Fruit fly (Drosophila melanogaster): ENCODE data around the gene MME1.

The MME1 gene

DNA sequence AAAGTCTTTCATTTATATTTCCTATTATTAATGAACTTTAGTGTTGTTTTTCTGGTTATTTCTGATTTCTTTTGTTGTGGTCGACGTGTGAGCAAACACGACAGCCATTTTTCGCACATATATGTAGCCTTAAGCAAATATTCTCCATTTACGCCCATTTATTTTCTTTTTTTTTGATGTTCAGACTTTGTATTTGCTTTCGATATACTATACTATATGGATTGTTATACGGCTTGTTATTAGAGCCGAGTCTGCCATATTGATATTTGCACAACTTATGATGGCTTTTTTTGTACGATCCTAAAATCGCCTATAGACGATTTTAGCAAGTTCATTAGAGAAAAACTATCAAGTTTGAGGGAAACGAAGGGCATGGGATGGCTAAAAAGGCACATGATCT, 20.4 kb downstream of the MME1 start:
- TF ChIP-seq CG14655 (GFP tag; optimal IDR thresholded peaks at IDR 0.05) (no peak), CG13204 (GFP tag; optimal IDR thresholded peaks at IDR 0.05) (no peak), CG8159 (tag; optimal IDR thresholded peaks at IDR 0.05) (no peak), Pif1B (GFP tag; optimal IDR thresholded peaks at IDR 0.05) (no peak)

DNA sequence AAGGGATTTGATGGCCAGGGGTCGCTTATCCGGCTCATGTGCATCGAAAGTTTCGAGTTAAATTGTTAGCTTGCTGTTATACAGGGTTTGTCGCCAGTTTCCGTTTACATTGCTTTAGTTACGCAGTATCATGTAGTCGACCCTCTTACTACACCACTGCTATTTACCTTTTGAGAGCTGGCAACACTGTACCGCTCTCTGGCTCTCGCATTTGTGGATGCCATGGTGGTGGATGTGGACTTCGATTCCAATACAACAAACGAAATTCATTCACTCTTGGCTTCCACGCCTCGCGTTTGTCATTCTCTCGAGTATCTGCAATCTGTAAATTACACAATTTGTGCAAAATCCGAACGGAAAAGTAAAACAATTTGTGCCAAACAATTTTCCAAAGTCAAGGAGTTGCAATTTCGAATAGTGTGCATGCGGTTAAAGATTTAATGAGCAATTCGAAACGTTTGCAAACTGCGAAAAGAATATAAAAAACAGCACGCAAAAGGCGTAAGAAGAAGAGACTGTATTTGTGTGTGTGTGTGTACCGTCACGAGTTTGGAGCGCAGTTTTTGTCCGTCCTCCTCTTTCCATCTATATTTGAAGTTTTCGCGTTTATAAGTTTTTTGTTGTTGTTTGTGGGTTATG, 21.8 kb downstream of the MME1 start:
- TF ChIP-seq Pif1B (GFP tag; optimal IDR thresholded peaks at IDR 0.05), result peak; percentile 51
- TF ChIP-seq CG34367 (tag; optimal IDR thresholded peaks at IDR 0.05), result no peak
- TF ChIP-seq CG9948 (tag; optimal IDR thresholded peaks at IDR 0.05), result no peak
- peak; percentile 72 for TF ChIP-seq CG12605 (GFP tag; IDR thresholded peaks at IDR 0.05)
- TF ChIP-seq CG17806 (tag; optimal IDR thresholded peaks at IDR 0.05), result no peak
- TF ChIP-seq Snoo (tag; optimal IDR thresholded peaks at IDR 0.05), result peak; percentile 4
- peak; percentile 44; the same call in 1 of the 2 replicates for TF ChIP-seq Ets98B (GFP tag; IDR thresholded peaks at IDR 0.05)
- TF ChIP-seq CG4496 (GFP tag; IDR thresholded peaks at IDR 0.05), result peak; percentile 46; the same call in 1 of the 3 replicates
- TF ChIP-seq CG32121 (GFP tag; IDR thresholded peaks at IDR 0.05), result peak; percentile 22; the same call in 1 of the 2 replicates
- peak; percentile 22 for TF ChIP-seq Pif1A (GFP tag; optimal IDR thresholded peaks at IDR 0.05)
- TF ChIP-seq CG13204 (GFP tag; optimal IDR thresholded peaks at IDR 0.05), result no peak
- no peak for TF ChIP-seq CG10348 (GFP tag; IDR thresholded peaks at IDR 0.05)
- peak; percentile 11 for TF ChIP-seq CG8159 (tag; optimal IDR thresholded peaks at IDR 0.05)
- TF ChIP-seq D1 (tag; optimal IDR thresholded peaks at IDR 0.05), result peak; percentile 49
- no peak for TF ChIP-seq rn (GFP tag; IDR thresholded peaks at IDR 0.05)
- TF ChIP-seq CG15710 (tag; optimal IDR thresholded peaks at IDR 0.05), result no peak
- TF ChIP-seq EcR (GFP tag; optimal IDR thresholded peaks at IDR 0.05), result peak; percentile 79
- peak; percentile 50; the same call in 1 of the 3 replicates for TF ChIP-seq fd96Ca (GFP tag; IDR thresholded peaks at IDR 0.05)
- peak; percentile 18 for TF ChIP-seq gl (tag; optimal IDR thresholded peaks at IDR 0.05)
- TF ChIP-seq CG14655 (GFP tag; optimal IDR thresholded peaks at IDR 0.05), result no peak
- no peak for TF ChIP-seq CG8301 (tag; optimal IDR thresholded peaks at IDR 0.05)

DNA sequence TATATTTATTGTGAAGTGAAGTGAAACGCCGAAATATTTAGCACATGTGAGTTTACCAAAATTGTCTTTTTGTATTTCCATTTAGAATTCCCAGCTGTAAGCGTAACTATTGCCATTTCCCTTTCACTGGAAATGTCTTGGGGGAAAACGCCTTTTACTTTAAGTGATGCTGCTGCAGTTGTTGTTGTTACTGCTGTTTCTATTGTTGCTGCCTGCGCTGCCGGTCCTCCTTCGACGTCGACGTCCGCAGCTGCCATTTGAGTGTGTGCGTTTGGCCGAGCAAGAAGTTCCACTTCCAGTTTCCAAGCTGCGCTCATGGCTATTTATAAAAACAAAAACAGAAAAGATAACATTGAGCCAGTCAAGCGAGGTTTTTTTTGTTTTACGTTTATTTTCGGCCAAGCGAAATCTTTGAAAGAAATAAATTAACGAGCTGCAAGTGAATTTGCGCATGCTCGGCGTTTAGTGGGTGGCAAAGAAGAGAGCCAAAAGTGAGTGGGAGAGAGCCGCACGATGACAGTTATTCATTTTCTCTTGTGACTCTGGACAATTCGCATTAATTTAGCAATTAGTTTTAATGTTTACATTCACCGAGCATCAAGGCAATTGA, 22.5 kb downstream of the MME1 start:
- TF ChIP-seq Ets98B (GFP tag; IDR thresholded peaks at IDR 0.05) (peak; percentile 39; the same call in 1 of the 2 replicates), Pif1A (GFP tag; optimal IDR thresholded peaks at IDR 0.05) (no peak), fd96Ca (GFP tag; IDR thresholded peaks at IDR 0.05) (0 out of 3 replicates have a peak, but pooled peaks have one; percentile 40), Pif1B (GFP tag; optimal IDR thresholded peaks at IDR 0.05) (no peak), CG32121 (GFP tag; IDR thresholded peaks at IDR 0.05) (peak; percentile 45; the same call in 1 of the 2 replicates), Snoo (tag; optimal IDR thresholded peaks at IDR 0.05) (no peak), CG9948 (tag; optimal IDR thresholded peaks at IDR 0.05) (no peak), CG4496 (GFP tag; IDR thresholded peaks at IDR 0.05) (peak; percentile 33; the same call in 1 of the 3 replicates), CG12605 (GFP tag; IDR thresholded peaks at IDR 0.05) (peak; percentile 44)

- TF ChIP-seq EcR (GFP tag; optimal IDR thresholded peaks at IDR 0.05) (peak; percentile 83), CG13204 (GFP tag; optimal IDR thresholded peaks at IDR 0.05) (peak; percentile 70), rn (GFP tag; IDR thresholded peaks at IDR 0.05) (no peak)
Measured at dm6 chr2L:7050492-7051182, 23.3 kb downstream of the MME1 start.

DNA sequence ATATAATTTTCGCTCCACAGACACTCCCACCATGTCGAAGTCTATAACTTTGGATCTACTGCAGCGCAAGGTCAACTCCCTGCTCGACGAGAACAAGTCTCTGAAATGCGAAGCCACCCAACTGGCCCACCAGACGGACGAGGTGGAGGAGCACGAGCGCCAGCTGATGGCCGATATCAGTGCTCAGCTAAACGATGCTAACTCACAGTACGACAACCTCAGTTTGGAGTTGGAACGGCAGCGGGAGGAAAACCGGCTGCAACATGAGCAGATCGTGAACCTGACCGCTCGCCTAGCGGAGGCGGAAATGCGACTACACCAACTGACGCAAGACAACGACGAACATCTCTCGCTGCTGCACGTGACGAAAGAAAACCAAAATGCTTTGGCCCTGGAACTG, 24.4 kb downstream of the MME1 start:
- TF ChIP-seq Pif1A (GFP tag; optimal IDR thresholded peaks at IDR 0.05) (no peak), CG13204 (GFP tag; optimal IDR thresholded peaks at IDR 0.05) (peak; percentile 53), EcR (GFP tag; optimal IDR thresholded peaks at IDR 0.05) (peak; percentile 95), Ets98B (GFP tag; IDR thresholded peaks at IDR 0.05) (no peak), CG4496 (GFP tag; IDR thresholded peaks at IDR 0.05) (no peak), gl (tag; optimal IDR thresholded peaks at IDR 0.05) (no peak), CG17806 (tag; optimal IDR thresholded peaks at IDR 0.05) (no peak)

DNA sequence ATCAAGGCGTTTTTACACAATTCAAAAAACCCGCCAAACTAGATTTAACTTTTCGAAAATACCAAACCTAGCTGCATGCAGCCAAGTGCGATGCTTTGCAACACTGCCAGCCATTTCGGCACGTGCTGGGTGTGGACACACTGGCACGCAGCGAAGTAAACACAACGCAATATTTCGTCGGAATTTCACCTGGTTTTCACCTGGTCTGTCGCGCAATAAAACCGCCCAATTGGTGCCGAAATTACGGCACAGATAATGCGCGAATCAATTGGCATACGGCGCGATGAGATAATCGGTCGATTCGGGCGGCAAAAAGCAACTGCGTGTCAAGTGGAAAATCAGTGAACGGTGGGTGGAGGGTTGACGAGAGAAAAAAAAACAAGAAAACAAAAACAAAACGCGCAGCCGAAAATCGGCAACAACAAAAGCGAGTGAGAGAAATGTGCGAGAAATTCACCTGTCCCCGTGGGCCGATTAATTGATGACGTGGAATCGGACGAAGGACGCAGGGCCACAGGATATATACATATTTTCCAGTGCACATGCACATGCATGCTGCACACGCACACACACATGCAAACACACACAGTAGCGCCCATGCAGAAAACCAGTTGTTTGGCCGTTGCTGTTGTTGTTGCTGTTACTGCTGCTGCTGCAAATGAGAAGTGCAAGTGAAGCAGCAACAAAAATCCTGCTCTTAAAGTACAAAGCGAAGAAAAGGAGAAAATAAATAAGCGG, 29.0 kb downstream of the MME1 start, which contains the start of gene Mnn1:
Gene Mnn1, plus strand, starts transcription at position 113 of the 738 bp plus-strand sequence.
- TF ChIP-seq CG32121 (GFP tag; IDR thresholded peaks at IDR 0.05) (0 out of 2 replicates have a peak, but pooled peaks have one; percentile 24), CG4496 (GFP tag; IDR thresholded peaks at IDR 0.05) (peak; percentile 35; the same call in 1 of the 3 replicates), CG10348 (GFP tag; IDR thresholded peaks at IDR 0.05) (no peak), gl (tag; optimal IDR thresholded peaks at IDR 0.05) (no peak), CG12605 (GFP tag; IDR thresholded peaks at IDR 0.05) (peak; percentile 51)

All from whole organism, pupa.